Worm (Caenorhabditis elegans) whole organism, L1 larva: Measurements from ENCODE around the gene srg-25.

ENCODE experiments used
- C34B4.2 ChIP-seq: sonication (generic microtip); optimal IDR thresholded peaks from 2 replicates; lab custom pipeline; 2017; ENCODE audit warnings: mild to moderate bottlenecking, missing genetic modification characterization, missing compliant biosample characterization
- F16B12.6 ChIP-seq: fragments of 150-350 bp; optimal IDR thresholded peaks from 2 replicates; lab custom pipeline; 2014; ENCODE audit warnings: missing biosample characterization, missing genetic modification characterization
- aha-1 ChIP-seq: fragments of 150-350 bp; optimal IDR thresholded peaks from 2 replicates; lab custom pipeline; 2014; ENCODE audit warnings: missing biosample characterization, missing genetic modification characterization
- alr-1 ChIP-seq: fragments of 200-800 bp; sonication (Bioruptor generic); optimal IDR thresholded peaks from 2 replicates; lab custom pipeline; 2018; ENCODE audit warnings: borderline replicate concordance, mild to moderate bottlenecking, missing genetic modification characterization, missing compliant biosample characterization
- blmp-1 ChIP-seq: fragments of 150-350 bp; optimal IDR thresholded peaks from 2 replicates; lab custom pipeline; 2014; ENCODE audit warnings: missing biosample characterization, missing genetic modification characterization
- ceh-8 ChIP-seq: fragments of 200-800 bp; sonication (Bioruptor generic); optimal IDR thresholded peaks from 2 replicates; lab custom pipeline; 2018; ENCODE audit warnings: mild to moderate bottlenecking, missing genetic modification characterization, moderate library complexity, missing compliant biosample characterization
- ceh-90 ChIP-seq: sonication (generic microtip); optimal IDR thresholded peaks from 2 replicates; lab custom pipeline; 2016; ENCODE audit warnings: missing genetic modification characterization, missing compliant biosample characterization
- dsc-1 ChIP-seq: sonication (generic microtip); optimal IDR thresholded peaks from 2 replicates; lab custom pipeline; 2016; ENCODE audit warnings: mild to moderate bottlenecking, missing genetic modification characterization, missing compliant biosample characterization
- efl-3 ChIP-seq: fragments of 200-800 bp; sonication (Bioruptor generic); optimal IDR thresholded peaks from 2 replicates; lab custom pipeline; 2018; ENCODE audit warnings: mild to moderate bottlenecking, missing genetic modification characterization, missing compliant biosample characterization
- egl-27 ChIP-seq, 2 experiments: fragments of 150-350 bp in 1 of 2; sonication (generic microtip); optimal IDR thresholded peaks; 3 replicates each; lab custom pipeline; 2017 to 2018; ENCODE audit warnings: missing biosample characterization in 2 of 2, missing genetic modification characterization in 2 of 2, missing genetic modification reagents in 2 of 2
- elt-3 ChIP-seq, 6 experiments: fragments of 150-350 bp in 1 of 6; sonication (generic microtip); optimal IDR thresholded peaks; 2 replicates each; lab custom pipeline; 2017 to 2018; ENCODE audit warnings: missing biosample characterization in 6 of 6, missing genetic modification characterization in 6 of 6, inconsistent platforms in 1 of 6
- ets-5 ChIP-seq: fragments of 200-800 bp; sonication (Bioruptor generic); IDR thresholded peaks from 2 replicates; pipeline ENCODE4 v1.3.6; 2022; ENCODE audit warnings: missing genetic modification characterization, missing compliant biosample characterization
- grh-1 ChIP-seq: fragments of 200-800 bp; sonication (Bioruptor generic); IDR thresholded peaks from 2 replicates; pipeline ENCODE4 v1.3.6; 2022; ENCODE audit warnings: missing genetic modification reagents, missing genetic modification characterization, missing compliant biosample characterization
- hlh-17 ChIP-seq: fragments of 200-800 bp; sonication (Bioruptor generic); optimal IDR thresholded peaks from 2 replicates; lab custom pipeline; 2018; ENCODE audit warnings: missing genetic modification characterization, mild to moderate bottlenecking, missing compliant biosample characterization, moderate library complexity, borderline replicate concordance
- hpl-2 ChIP-seq: fragments of 150-350 bp; optimal IDR thresholded peaks from 2 replicates; lab custom pipeline; 2014; ENCODE audit warnings: missing biosample characterization, missing genetic modification reagents, missing genetic modification characterization
- irx-1 ChIP-seq: sonication (generic microtip); optimal IDR thresholded peaks from 2 replicates; lab custom pipeline; 2016; ENCODE audit warnings: missing genetic modification characterization, missing compliant biosample characterization
- isw-1 ChIP-seq: fragments of 200-800 bp; sonication (Bioruptor generic); IDR thresholded peaks from 2 replicates; pipeline ENCODE4 v1.3.6; 2022; ENCODE audit warnings: missing genetic modification characterization, missing compliant biosample characterization
- lin-14 ChIP-seq: fragments of 200-800 bp; sonication (Bioruptor generic); optimal IDR thresholded peaks from 2 replicates; lab custom pipeline; 2018; ENCODE audit warnings: mild to moderate bottlenecking, missing genetic modification characterization, moderate library complexity, missing compliant biosample characterization
- lin-15B ChIP-seq: fragments of 150-350 bp; sonication (generic microtip); optimal IDR thresholded peaks from 3 replicates; lab custom pipeline; 2014; ENCODE audit warnings: missing biosample characterization, missing genetic modification characterization
- lin-35 ChIP-seq, 2 experiments: fragments of 150-350 bp; optimal IDR thresholded peaks; 2 replicates each; lab custom pipeline; 2014; ENCODE audit warnings: missing biosample characterization in 2 of 2, missing genetic modification characterization in 2 of 2, missing genetic modification reagents in 2 of 2
- lsy-2 ChIP-seq, 2 experiments: fragments of 150-350 bp; optimal IDR thresholded peaks; 2 replicates each; lab custom pipeline; 2014; ENCODE audit warnings: missing biosample characterization in 2 of 2, missing genetic modification characterization in 2 of 2
- mab-9 ChIP-seq: fragments of 200-800 bp; sonication (Bioruptor generic); IDR thresholded peaks from 2 replicates; pipeline ENCODE4 v1.3.6; 2022; ENCODE audit warnings: missing genetic modification reagents, missing genetic modification characterization, missing compliant biosample characterization
- mdl-1 ChIP-seq, 2 experiments: fragments of 150-350 bp; optimal IDR thresholded peaks; 2 replicates each; lab custom pipeline; 2014 to 2017; ENCODE audit warnings: missing biosample characterization in 2 of 2, missing genetic modification characterization in 2 of 2, inconsistent platforms in 1 of 2
- mep-1 ChIP-seq: fragments of 150-350 bp; optimal IDR thresholded peaks from 2 replicates; lab custom pipeline; 2014; ENCODE audit warnings: missing biosample characterization, missing genetic modification characterization
- nhr-11 ChIP-seq: fragments of 150-350 bp; optimal IDR thresholded peaks from 2 replicates; lab custom pipeline; 2014; ENCODE audit warnings: missing biosample characterization, missing genetic modification characterization
- nhr-12 ChIP-seq: sonication (generic microtip); optimal IDR thresholded peaks from 2 replicates; lab custom pipeline; 2017; ENCODE audit warnings: missing biosample characterization, missing genetic modification characterization
- nhr-237 ChIP-seq: fragments of 150-350 bp; optimal IDR thresholded peaks from 2 replicates; lab custom pipeline; 2014; ENCODE audit warnings: missing biosample characterization, missing genetic modification characterization
- nhr-28 ChIP-seq: fragments of 150-350 bp; optimal IDR thresholded peaks from 2 replicates; lab custom pipeline; 2014; ENCODE audit warnings: missing biosample characterization, missing genetic modification characterization
- nhr-76 ChIP-seq: sonication (generic microtip); optimal IDR thresholded peaks from 2 replicates; lab custom pipeline; 2017; ENCODE audit warnings: missing biosample characterization, missing genetic modification characterization
- nhr-84 ChIP-seq: sonication (generic microtip); optimal IDR thresholded peaks from 2 replicates; lab custom pipeline; 2017; ENCODE audit warnings: missing biosample characterization, missing genetic modification characterization
- nhr-85 ChIP-seq: sonication (generic microtip); peaks from one replicate; lab custom pipeline; 2016; ENCODE audit warnings: missing genetic modification characterization, inconsistent platforms, missing compliant biosample characterization
- pag-3 ChIP-seq: sonication (generic microtip); optimal IDR thresholded peaks from 2 replicates; lab custom pipeline; 2017; ENCODE audit warnings: missing genetic modification characterization, mild to moderate bottlenecking, missing compliant biosample characterization, antibody characterized with exemption, borderline replicate concordance; ENCODE audit not compliant: insufficient read depth
- pax-3 ChIP-seq: fragments of 200-800 bp; sonication (Bioruptor generic); optimal IDR thresholded peaks from 2 replicates; lab custom pipeline; 2018; ENCODE audit warnings: mild to moderate bottlenecking, missing genetic modification characterization, moderate library complexity, missing compliant biosample characterization
- rnt-1 ChIP-seq: sonication (generic microtip); optimal IDR thresholded peaks from 2 replicates; lab custom pipeline; 2016; ENCODE audit warnings: mild to moderate bottlenecking, missing genetic modification characterization, moderate library complexity, missing compliant biosample characterization
- snpc-4 ChIP-seq: fragments of 150-350 bp; optimal IDR thresholded peaks from 2 replicates; lab custom pipeline; 2014; ENCODE audit warnings: missing biosample characterization, missing genetic modification characterization
- snu-23 ChIP-seq: sonication (generic microtip); optimal IDR thresholded peaks from 2 replicates; lab custom pipeline; 2016; ENCODE audit warnings: missing genetic modification characterization, missing compliant biosample characterization
- sptf-1 ChIP-seq: fragments of 150-350 bp; optimal IDR thresholded peaks from 2 replicates; lab custom pipeline; 2014; ENCODE audit warnings: missing biosample characterization, missing genetic modification characterization
- tbx-2 ChIP-seq: sonication (generic microtip); optimal IDR thresholded peaks from 2 replicates; lab custom pipeline; 2016; ENCODE audit warnings: missing genetic modification characterization, missing compliant biosample characterization
- unc-30 ChIP-seq: sonication (generic microtip); optimal IDR thresholded peaks from 2 replicates; lab custom pipeline; 2017; ENCODE audit warnings: missing biosample characterization, missing genetic modification characterization
- unc-62 ChIP-seq: fragments of 150-350 bp; optimal IDR thresholded peaks from 2 replicates; lab custom pipeline; 2014; ENCODE audit warnings: missing biosample characterization, missing genetic modification reagents, missing genetic modification characterization
- unc-98 ChIP-seq: fragments of 200-800 bp; sonication (Bioruptor generic); IDR thresholded peaks from 2 replicates; pipeline ENCODE4 v1.3.6; 2022; ENCODE audit warnings: missing genetic modification characterization, missing compliant biosample characterization
- vab-15 ChIP-seq: sonication (generic microtip); optimal IDR thresholded peaks from 2 replicates; lab custom pipeline; 2017; ENCODE audit warnings: missing genotype, mild to moderate bottlenecking, missing genetic modification characterization, missing compliant biosample characterization
- zag-1 ChIP-seq: fragments of 150-350 bp; optimal IDR thresholded peaks from 2 replicates; lab custom pipeline; 2014; ENCODE audit warnings: missing biosample characterization, missing genetic modification characterization
- ztf-11 ChIP-seq, 2 experiments: sonication (generic microtip); optimal IDR thresholded peaks; 2 replicates each; lab custom pipeline; 2016 to 2017; ENCODE audit warnings: missing genetic modification characterization in 2 of 2, missing biosample characterization in 1 of 2, missing compliant biosample characterization in 1 of 2

srg-25 gene

DNA sequence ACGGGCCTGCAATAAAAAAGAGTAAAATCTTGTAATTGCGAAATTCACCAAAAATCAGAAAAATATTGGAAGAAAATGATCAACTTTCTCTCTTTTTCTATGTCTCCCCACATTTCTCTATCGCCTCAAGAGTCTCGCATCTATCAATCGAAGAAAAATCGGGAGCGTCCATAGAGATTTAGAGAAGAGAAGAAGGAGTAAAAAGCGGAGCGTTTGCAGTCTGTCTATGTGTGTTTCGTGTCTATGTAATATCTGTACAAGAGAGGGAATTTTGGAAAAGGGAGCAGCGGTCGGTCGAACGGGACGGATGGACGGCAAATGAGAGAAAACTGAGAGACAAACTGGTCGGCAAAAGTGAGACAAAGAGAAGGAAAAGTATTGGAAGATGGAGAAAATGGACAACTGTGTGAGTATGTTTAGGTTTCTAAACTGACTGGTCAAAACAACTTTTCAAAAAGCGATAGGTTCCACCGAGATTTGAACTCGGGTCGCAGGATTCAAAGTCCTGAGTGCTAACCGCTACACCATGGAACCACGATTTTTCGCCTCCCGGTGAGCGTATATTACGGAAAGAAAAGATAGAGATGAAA lies 15.5 kb downstream of the srg-25 start (continued):
- TF ChIP-seq ceh-90 (tag; lab: Kevin White, UChicago) (no peak), nhr-76 (tag; lab: Kevin White, UChicago) (no peak), unc-30 (tag; lab: Kevin White, UChicago) (no peak), unc-62 (no peak), lin-35 (GFP tag; optimal IDR thresholded peaks at IDR 0.05; lab: Kevin White, UChicago) (peak in 1 of 2 experiments; percentile 6), vab-15 (tag; lab: Kevin White, UChicago) (no peak), snpc-4 (tag; lab: Kevin White, UChicago) (peak; percentile 6), mdl-1 (tag; optimal IDR thresholded peaks at IDR 0.05; lab: Kevin White, UChicago) (no peak), irx-1 (no peak), mep-1 (tag; lab: Kevin White, UChicago) (peak; percentile 59), nhr-85 (peak; percentile 66), hpl-2 (no peak), efl-3 (GFP tag; lab: Kevin White, UChicago) (no peak), nhr-84 (tag; lab: Kevin White, UChicago) (no peak), lin-15B (tag; lab: Kevin White, UChicago) (no peak), lin-14 (peak; percentile 86), nhr-237 (tag; lab: Kevin White, UChicago) (peak; percentile 14), nhr-28 (tag; lab: Kevin White, UChicago) (no peak), elt-3 (tag; optimal IDR thresholded peaks at IDR 0.05; lab: Kevin White, UChicago) (peak in 2 of 6 experiments; percentile 17 to 49), mab-9 (GFP tag; lab: Robert Waterston, UW) (no peak), F16B12.6 (tag; lab: Kevin White, UChicago) (no peak), egl-27 (tag; optimal IDR thresholded peaks at IDR 0.05; lab: Kevin White, UChicago) (no peak), rnt-1 (tag; lab: Kevin White, UChicago) (peak; percentile 36), dsc-1 (peak; percentile 25), snu-23 (peak; percentile 50), pag-3 (tag; lab: Kevin White, UChicago) (peak; percentile 85), zag-1 (tag; lab: Kevin White, UChicago) (no peak), isw-1 (GFP tag; lab: Robert Waterston, UW) (no peak), tbx-2 (tag; lab: Kevin White, UChicago) (no peak), nhr-11 (tag; lab: Kevin White, UChicago) (no peak), unc-98 (GFP tag; lab: Robert Waterston, UW) (no peak), hlh-17 (GFP tag; lab: Kevin White, UChicago) (no peak), sptf-1 (tag; lab: Kevin White, UChicago) (no peak), C34B4.2 (tag; lab: Kevin White, UChicago) (no peak), lsy-2 (tag; optimal IDR thresholded peaks at IDR 0.05; lab: Kevin White, UChicago) (peak in 1 of 2 experiments; percentile 39), aha-1 (tag; lab: Kevin White, UChicago) (no peak), ztf-11 (tag; optimal IDR thresholded peaks at IDR 0.05; lab: Kevin White, UChicago) (no peak), blmp-1 (peak; percentile 93), pax-3 (tag; lab: Kevin White, UChicago) (no peak), ceh-8 (no peak)
- TF ChIP-seq, all 84 proteins: peak for 22

- TF ChIP-seq grh-1 (GFP tag; lab: Robert Waterston, UW) (no peak), ets-5 (GFP tag; lab: Robert Waterston, UW) (no peak), alr-1 (tag; lab: Kevin White, UChicago) (no peak), nhr-12 (no peak), snu-23 (no peak)
- TF ChIP-seq, all 84 proteins: peak for 0
Measured at ce11 chrV:5328314-5328713, 17.0 kb downstream of the srg-25 start, which contains the start of gene C10G8.8. Gene C10G8.8 (minus strand): TSS chrV:5328414.
